Fruit fly (Drosophila melanogaster) whole organism, embryonic: Measurements from ENCODE around the gene scpr-C.

Source experiments
- Aef1 ChIP-seq: fragments of 200-800 bp; sonication (Bioruptor generic); IDR thresholded peaks from 3 replicates; pipeline ENCODE4 v1.3.6; 2022; ENCODE audit warnings: missing biosample characterization, missing genetic modification characterization
- CG10654 ChIP-seq: fragments of 200-800 bp; sonication (Bioruptor generic); optimal IDR thresholded peaks from 2 replicates; lab custom pipeline; 2016; ENCODE audit warnings: missing biosample characterization, missing genetic modification characterization
- CG10959 ChIP-seq: fragments of 200-800 bp; sonication (Bioruptor generic); IDR thresholded peaks from 2 replicates; pipeline ENCODE4 v1.3.6; 2022; ENCODE audit warnings: missing biosample characterization, missing genetic modification characterization
- CG11504 ChIP-seq: fragments of 200-800 bp; sonication (Bioruptor generic); optimal IDR thresholded peaks from 3 replicates; lab custom pipeline; 2019; ENCODE audit warnings: missing biosample characterization, mild to moderate bottlenecking, missing genetic modification characterization, moderate library complexity
- CG11560 ChIP-seq: fragments of 200-800 bp; sonication (Bioruptor generic); IDR thresholded peaks from 3 replicates; pipeline ENCODE4 v1.3.6; 2022; ENCODE audit warnings: missing biosample characterization, missing genetic modification characterization
- CG12659 ChIP-seq: fragments of 200-800 bp; sonication (Bioruptor generic); optimal IDR thresholded peaks from 3 replicates; lab custom pipeline; 2017; ENCODE audit warnings: mild to moderate bottlenecking, missing biosample characterization, missing genetic modification reagents, missing genetic modification characterization
- CG14050 ChIP-seq: fragments of 200-800 bp; sonication (Bioruptor generic); IDR thresholded peaks from 3 replicates; pipeline ENCODE4 v1.3.6; 2022; ENCODE audit warnings: missing biosample characterization, missing genetic modification characterization
- CG14860 ChIP-seq: fragments of 200-800 bp; sonication (Bioruptor generic); IDR thresholded peaks from 3 replicates; pipeline ENCODE4 v1.3.6; 2022; ENCODE audit warnings: missing biosample characterization, missing genetic modification characterization; ENCODE audit not compliant: partially characterized antibody
- CG15269 ChIP-seq: fragments of 200-800 bp; sonication (Bioruptor generic); optimal IDR thresholded peaks from 2 replicates; lab custom pipeline; 2018; ENCODE audit warnings: missing biosample characterization, mild to moderate bottlenecking, missing genetic modification characterization, moderate library complexity
- CG17912 ChIP-seq: fragments of 200-800 bp; sonication (Bioruptor generic); optimal IDR thresholded peaks from 2 replicates; lab custom pipeline; 2018; ENCODE audit warnings: missing biosample characterization, mild to moderate bottlenecking, missing genetic modification characterization
- CG18011 ChIP-seq: fragments of 200-800 bp; sonication (Bioruptor generic); optimal IDR thresholded peaks from 2 replicates; lab custom pipeline; 2017; ENCODE audit warnings: missing biosample characterization, missing genetic modification characterization, mild to moderate bottlenecking, moderate library complexity, missing genotype
- CG18764 ChIP-seq: fragments of 200-800 bp; sonication (Bioruptor generic); optimal IDR thresholded peaks from 3 replicates; lab custom pipeline; 2016; ENCODE audit warnings: missing biosample characterization, missing genetic modification characterization
- CG2120 ChIP-seq: fragments of 200-800 bp; sonication (Bioruptor generic); optimal IDR thresholded peaks from 3 replicates; lab custom pipeline; 2016; ENCODE audit warnings: missing biosample characterization, missing genetic modification characterization
- CG2202 ChIP-seq: fragments of 200-800 bp; sonication (Bioruptor generic); optimal IDR thresholded peaks from 2 replicates; lab custom pipeline; 2018; ENCODE audit warnings: missing biosample characterization, mild to moderate bottlenecking, missing genetic modification characterization
- CG3838 ChIP-seq: fragments of 200-800 bp; sonication (Bioruptor generic); optimal IDR thresholded peaks from 3 replicates; lab custom pipeline; 2016; ENCODE audit warnings: missing biosample characterization, missing genetic modification characterization
- CG42726 ChIP-seq: fragments of 200-800 bp; sonication (Bioruptor generic); IDR thresholded peaks from 2 replicates; pipeline ENCODE4 v1.3.6; 2022; ENCODE audit warnings: missing biosample characterization, missing genetic modification characterization; ENCODE audit not compliant: partially characterized antibody
- CG4854 ChIP-seq: fragments of 200-800 bp; sonication (Bioruptor generic); optimal IDR thresholded peaks from 2 replicates; lab custom pipeline; 2016; ENCODE audit warnings: missing biosample characterization, missing genetic modification characterization, inconsistent platforms
- CG7839 ChIP-seq: fragments of 200-800 bp; sonication (Bioruptor generic); optimal IDR thresholded peaks from 3 replicates; lab custom pipeline; 2018; ENCODE audit warnings: missing biosample characterization, mild to moderate bottlenecking, missing genetic modification characterization, moderate library complexity
- CG7987 ChIP-seq: fragments of 200-800 bp; sonication (Bioruptor generic); optimal IDR thresholded peaks from 2 replicates; lab custom pipeline; 2018; ENCODE audit warnings: missing biosample characterization, mild to moderate bottlenecking, missing genetic modification characterization, moderate library complexity
- CG8388 ChIP-seq: fragments of 200-800 bp; sonication (Bioruptor generic); optimal IDR thresholded peaks from 2 replicates; lab custom pipeline; 2019; ENCODE audit warnings: missing biosample characterization, mild to moderate bottlenecking, missing genetic modification characterization, moderate library complexity
- CG9437 ChIP-seq: fragments of 200-800 bp; sonication (Bioruptor generic); optimal IDR thresholded peaks from 2 replicates; lab custom pipeline; 2018; ENCODE audit warnings: missing biosample characterization, mild to moderate bottlenecking, missing genetic modification characterization
- Doc3 ChIP-seq: fragments of 200-800 bp; sonication (Bioruptor generic); IDR thresholded peaks from 3 replicates; pipeline ENCODE4 v1.3.6; 2022; ENCODE audit warnings: missing biosample characterization, missing genetic modification characterization; ENCODE audit not compliant: partially characterized antibody
- ERR ChIP-seq: fragments of 200-800 bp; sonication (Bioruptor generic); optimal IDR thresholded peaks from 2 replicates; lab custom pipeline; 2016; ENCODE audit warnings: missing biosample characterization, missing genetic modification characterization
- Mrtf ChIP-seq: fragments of 200-800 bp; sonication (Bioruptor generic); IDR thresholded peaks from 3 replicates; pipeline ENCODE4 v1.3.6; 2022; ENCODE audit warnings: missing biosample characterization, missing genetic modification characterization
- Oli ChIP-seq: fragments of 200-800 bp; sonication (Bioruptor generic); optimal IDR thresholded peaks from 2 replicates; lab custom pipeline; 2018; ENCODE audit warnings: missing biosample characterization, mild to moderate bottlenecking, missing genetic modification characterization, moderate library complexity
- Six4 ChIP-seq: fragments of 200-800 bp; sonication (Bioruptor generic); optimal IDR thresholded peaks from 2 replicates; lab custom pipeline; 2016; ENCODE audit warnings: missing biosample characterization, missing genetic modification characterization
- Xrp1 ChIP-seq: fragments of 200-800 bp; sonication (Bioruptor generic); IDR thresholded peaks from 2 replicates; pipeline ENCODE4 v1.3.6; 2022; ENCODE audit warnings: missing biosample characterization, missing genetic modification characterization
- ac ChIP-seq: fragments of 200-800 bp; sonication (Bioruptor generic); optimal IDR thresholded peaks from 3 replicates; lab custom pipeline; 2017; ENCODE audit warnings: missing biosample characterization, mild to moderate bottlenecking, missing genetic modification characterization
- aop ChIP-seq: fragments of 200-800 bp; sonication (Bioruptor generic); IDR thresholded peaks from 2 replicates; pipeline ENCODE4 v1.3.6; 2022; ENCODE audit warnings: missing biosample characterization, missing genetic modification characterization
- danr ChIP-seq: fragments of 200-800 bp; sonication (Bioruptor generic); IDR thresholded peaks from 2 replicates; pipeline ENCODE4 v1.3.6; 2022; ENCODE audit warnings: missing biosample characterization, missing genetic modification characterization
- dm ChIP-seq: fragments of 200-800 bp; sonication (Bioruptor generic); optimal IDR thresholded peaks from 3 replicates; lab custom pipeline; 2016; ENCODE audit warnings: missing biosample characterization, missing genetic modification characterization
- dmrt99B ChIP-seq: fragments of 200-800 bp; sonication (Bioruptor generic); optimal IDR thresholded peaks from 2 replicates; lab custom pipeline; 2018; ENCODE audit warnings: missing biosample characterization, mild to moderate bottlenecking, missing genetic modification characterization, moderate library complexity
- fd96Cb ChIP-seq: fragments of 200-800 bp; sonication (Bioruptor generic); optimal IDR thresholded peaks from 2 replicates; lab custom pipeline; 2018; ENCODE audit warnings: missing biosample characterization, mild to moderate bottlenecking, missing genetic modification characterization, moderate library complexity
- ftz-f1 ChIP-seq: fragments of 200-800 bp; sonication (Bioruptor generic); optimal IDR thresholded peaks from 2 replicates; lab custom pipeline; 2016; ENCODE audit warnings: missing biosample characterization, missing genetic modification characterization
- grn ChIP-seq: fragments of 200-800 bp; sonication (Bioruptor generic); optimal IDR thresholded peaks from 3 replicates; lab custom pipeline; 2017; ENCODE audit warnings: missing biosample characterization, missing genetic modification characterization
- ken ChIP-seq: fragments of 200-800 bp; sonication (Bioruptor generic); IDR thresholded peaks from 3 replicates; pipeline ENCODE4 v1.3.6; 2022; ENCODE audit warnings: missing biosample characterization, missing genetic modification characterization
- knrl ChIP-seq: fragments of 200-800 bp; sonication (Bioruptor generic); IDR thresholded peaks from 3 replicates; pipeline ENCODE4 v1.3.6; 2022; ENCODE audit warnings: missing biosample characterization, missing genetic modification characterization; ENCODE audit not compliant: partially characterized antibody
- odd ChIP-seq: fragments of 200-800 bp; sonication (Bioruptor generic); optimal IDR thresholded peaks from 2 replicates; lab custom pipeline; 2017; ENCODE audit warnings: missing biosample characterization, mild to moderate bottlenecking, missing genetic modification characterization
- onecut ChIP-seq: fragments of 200-800 bp; sonication (Bioruptor generic); IDR thresholded peaks from 2 replicates; pipeline ENCODE4 v1.3.6; 2022; ENCODE audit warnings: missing biosample characterization, missing genetic modification characterization
- pfk ChIP-seq: fragments of 200-800 bp; sonication (Bioruptor generic); optimal IDR thresholded peaks from 2 replicates; lab custom pipeline; 2018; ENCODE audit warnings: missing biosample characterization, mild to moderate bottlenecking, missing genetic modification characterization, moderate library complexity
- repo ChIP-seq: fragments of 200-800 bp; sonication (Bioruptor generic); optimal IDR thresholded peaks from 2 replicates; lab custom pipeline; 2016; ENCODE audit warnings: missing biosample characterization, missing genetic modification characterization
- rib ChIP-seq: fragments of 200-800 bp; sonication (Bioruptor generic); IDR thresholded peaks from 2 replicates; pipeline ENCODE4 v1.3.6; 2022; ENCODE audit warnings: missing biosample characterization, missing genetic modification characterization
- sisA ChIP-seq: fragments of 200-800 bp; sonication (Bioruptor generic); IDR thresholded peaks from 2 replicates; pipeline ENCODE4 v1.3.6; 2022; ENCODE audit warnings: missing biosample characterization, missing genetic modification characterization
- sqz ChIP-seq: fragments of 200-800 bp; sonication (Bioruptor generic); optimal IDR thresholded peaks from 3 replicates; lab custom pipeline; 2018; ENCODE audit warnings: missing biosample characterization, mild to moderate bottlenecking, missing genetic modification characterization
- stc ChIP-seq: fragments of 200-800 bp; sonication (Bioruptor generic); IDR thresholded peaks from 2 replicates; pipeline ENCODE4 v1.3.6; 2022; ENCODE audit warnings: missing biosample characterization, missing genetic modification characterization
- trem ChIP-seq: fragments of 200-800 bp; optimal IDR thresholded peaks from 3 replicates; lab custom pipeline; 2019; ENCODE audit warnings: missing biosample characterization, mild to moderate bottlenecking, missing genetic modification characterization, moderate library complexity
- unpg ChIP-seq: fragments of 200-800 bp; sonication (Bioruptor generic); optimal IDR thresholded peaks from 3 replicates; lab custom pipeline; 2018; ENCODE audit warnings: missing biosample characterization, mild to moderate bottlenecking, missing genetic modification characterization, moderate library complexity
- yki ChIP-seq: fragments of >200 bp; optimal IDR thresholded peaks from 3 replicates; lab custom pipeline; 2018
- zfh2 ChIP-seq: fragments of 200-800 bp; sonication (Bioruptor generic); optimal IDR thresholded peaks from 2 replicates; lab custom pipeline; 2016; ENCODE audit warnings: missing biosample characterization, missing genetic modification characterization

scpr-C gene

dm6 chr3R:11211291-11212061 is 13.8 kb upstream of the scpr-C start (continued):
- TF ChIP-seq Doc3 = no peak; the same call in 2 of the 3 replicates
- peak; percentile 70 for TF ChIP-seq CG15269 (tag; lab: Kevin White, UChicago)
- peak; percentile 39 for TF ChIP-seq trem (tag; lab: Kevin White, UChicago)
- no peak for TF ChIP-seq yki (lab: Kevin White, UChicago)
- peak; percentile 73 for TF ChIP-seq CG11504 (tag; lab: Kevin White, UChicago)
- TF ChIP-seq CG17912 (GFP tag; lab: Kevin White, UChicago) = no peak
- no peak for TF ChIP-seq grn (GFP tag; lab: Kevin White, UChicago)
- TF ChIP-seq CG2120 = peak; percentile 90
- TF ChIP-seq CG11560 (tag; lab: Robert Waterston, UW) = no peak
- TF ChIP-seq sisA = peak; percentile 81
- TF ChIP-seq dm (GFP tag; lab: Kevin White, UChicago) = peak; percentile 97
- peak; percentile 67 for TF ChIP-seq CG4854
- TF ChIP-seq CG14050 (GFP tag; lab: Robert Waterston, UW) = peak; percentile 66
- peak; percentile 64 for TF ChIP-seq Mrtf (GFP tag; lab: Robert Waterston, UW)
- TF ChIP-seq zfh2 (GFP tag; lab: Kevin White, UChicago) = peak; percentile 81
- TF ChIP-seq repo (GFP tag; lab: Kevin White, UChicago) = peak; percentile 51
- peak; percentile 5 for TF ChIP-seq CG18011 (GFP tag; lab: Kevin White, UChicago)
- TF ChIP-seq CG10654 (GFP tag; lab: Kevin White, UChicago) = peak; percentile 23
- peak; percentile 43 for TF ChIP-seq CG8388 (GFP tag; lab: Kevin White, UChicago)
- TF ChIP-seq Aef1 (GFP tag; lab: Robert Waterston, UW) = peak; percentile 66; the same call in 2 of the 3 replicates
- peak; percentile 65 for TF ChIP-seq unpg
- TF ChIP-seq CG12659 = peak; percentile 76
- peak; percentile 35 for TF ChIP-seq CG7987
- TF ChIP-seq Oli (tag; lab: Kevin White, UChicago) = peak; percentile 58
- TF ChIP-seq CG18764 (GFP tag; lab: Kevin White, UChicago) = peak; percentile 44
- peak; percentile 10 for TF ChIP-seq sqz
- peak; percentile 37 for TF ChIP-seq CG9437 (GFP tag; lab: Kevin White, UChicago)
- peak; percentile 77 for TF ChIP-seq Xrp1
- no peak for TF ChIP-seq aop (GFP tag; lab: Robert Waterston, UW)
- no peak for TF ChIP-seq CG42726 (GFP tag; lab: Robert Waterston, UW)
- TF ChIP-seq danr (GFP tag; lab: Robert Waterston, UW) = no peak
- TF ChIP-seq stc (GFP tag; lab: Robert Waterston, UW) = peak; percentile 67
- TF ChIP-seq CG3838 (GFP tag; lab: Kevin White, UChicago) = peak; percentile 36
- TF ChIP-seq fd96Cb = peak; percentile 59
- TF ChIP-seq pfk (GFP tag; lab: Kevin White, UChicago) = no peak
- TF ChIP-seq ac (GFP tag; lab: Kevin White, UChicago) = no peak
- no peak for TF ChIP-seq CG2202 (tag; lab: Kevin White, UChicago)
- TF ChIP-seq onecut (GFP tag; lab: Robert Waterston, UW) = peak; percentile 34; the same call in 1 of the 2 replicates
- TF ChIP-seq ken (GFP tag; lab: Robert Waterston, UW) = peak; percentile 78
- TF ChIP-seq CG7839 (tag; lab: Kevin White, UChicago) = peak; percentile 75
- peak; percentile 65; the same call in 1 of the 2 replicates for TF ChIP-seq rib (GFP tag; lab: Robert Waterston, UW)
- TF ChIP-seq knrl = 0 out of 3 replicates have a peak, but pooled peaks have one; percentile 13
- no peak for TF ChIP-seq odd
- no peak for TF ChIP-seq CG14860 (GFP tag; lab: Robert Waterston, UW)
- peak; percentile 74 for TF ChIP-seq dmrt99B
- TF ChIP-seq Six4 (GFP tag; lab: Kevin White, UChicago) = peak; percentile 60
- no peak for TF ChIP-seq CG10959 (GFP tag; lab: Robert Waterston, UW)
- peak; percentile 30 for TF ChIP-seq ERR (GFP tag; lab: Kevin White, UChicago)
- peak; percentile 60 for TF ChIP-seq ftz-f1
